Worm (Caenorhabditis elegans) whole organism, late embryonic: ENCODE data around the gene C49C3.20.

Source experiments
- C08G9.2 ChIP-seq: sonication (generic microtip); optimal IDR thresholded peaks from 2 replicates; lab custom pipeline; 2016; ENCODE audit warnings: mild to moderate bottlenecking, missing genetic modification characterization, moderate library complexity, missing compliant biosample characterization
- F13H6.1 ChIP-seq: sonication (generic microtip); optimal IDR thresholded peaks from 2 replicates; lab custom pipeline; 2016; ENCODE audit warnings: missing genetic modification characterization, missing compliant biosample characterization
- ceh-9 ChIP-seq: sonication (generic microtip); optimal IDR thresholded peaks from 2 replicates; lab custom pipeline; 2016; ENCODE audit warnings: mild to moderate bottlenecking, missing genetic modification characterization, inconsistent platforms, missing compliant biosample characterization
- dve-1 ChIP-seq: sonication (generic microtip); optimal IDR thresholded peaks from 2 replicates; lab custom pipeline; 2017; ENCODE audit warnings: antibody characterized with exemption, mild to moderate bottlenecking, missing genetic modification characterization, missing compliant biosample characterization
- fkh-10 ChIP-seq: fragments of 150-350 bp; optimal IDR thresholded peaks from 2 replicates; lab custom pipeline; 2014; ENCODE audit warnings: missing biosample characterization, missing genetic modification reagents, missing genetic modification characterization
- hlh-15 ChIP-seq: sonication (generic microtip); optimal IDR thresholded peaks from 2 replicates; lab custom pipeline; 2016; ENCODE audit warnings: missing genetic modification characterization, missing compliant biosample characterization
- hlh-30 ChIP-seq: sonication (generic microtip); optimal IDR thresholded peaks from 2 replicates; lab custom pipeline; 2017; ENCODE audit warnings: antibody characterized with exemption, missing genetic modification characterization, missing compliant biosample characterization; ENCODE audit not compliant: insufficient read depth
- pha-4 ChIP-seq: fragments of 150-350 bp; optimal IDR thresholded peaks from 2 replicates; lab custom pipeline; 2018; ENCODE audit warnings: missing biosample characterization, missing genetic modification reagents, missing genetic modification characterization
- sox-4 ChIP-seq: sonication (generic microtip); optimal IDR thresholded peaks from 2 replicates; lab custom pipeline; 2017; ENCODE audit warnings: mild to moderate bottlenecking, missing genetic modification characterization, inconsistent platforms, missing compliant biosample characterization
- tbx-2 ChIP-seq: sonication (generic microtip); optimal IDR thresholded peaks from 2 replicates; lab custom pipeline; 2016; ENCODE audit warnings: missing genetic modification characterization, missing compliant biosample characterization
- unc-3 ChIP-seq, 2 experiments: fragments of 200-800 bp in 1 of 2; sonication (Bioruptor generic) in 1 of 2; sonication (generic microtip) in 1 of 2; conservative IDR thresholded peaks in 1 of 2; optimal IDR thresholded peaks in 1 of 2; 2 replicates each; pipeline versions ENCODE4 v1.3.6 to Lab custom; 2016 to 2022; ENCODE audit warnings: missing compliant biosample characterization in 2 of 2, missing genetic modification characterization in 2 of 2, missing genetic modification reagents in 1 of 2
- unc-55 ChIP-seq: sonication (generic microtip); optimal IDR thresholded peaks from 2 replicates; lab custom pipeline; 2017; ENCODE audit warnings: missing biosample characterization, missing genetic modification reagents, missing genetic modification characterization

- no peak for TF ChIP-seq sox-4 (tag; lab: Kevin White, UChicago)
- no peak for TF ChIP-seq fkh-10 (GFP tag; lab: Kevin White, UChicago)
- no peak for TF ChIP-seq ceh-9
- no peak for TF ChIP-seq hlh-15 (tag; lab: Kevin White, UChicago)
- TF ChIP-seq unc-55 (GFP tag; lab: Kevin White, UChicago) = no peak
- TF ChIP-seq pha-4 (tag; lab: Kevin White, UChicago) = no peak
- TF ChIP-seq unc-3 (GFP tag; conservative IDR thresholded peaks at IDR 0.05; lab: Robert Waterston, UW) = no peak
- TF ChIP-seq unc-3 (tag; optimal IDR thresholded peaks at IDR 0.05; lab: Kevin White, UChicago) = no peak
- no peak for TF ChIP-seq C08G9.2 (tag; lab: Kevin White, UChicago)
- no peak for TF ChIP-seq F13H6.1
- no peak for TF ChIP-seq hlh-30
- no peak for TF ChIP-seq tbx-2 (tag; lab: Kevin White, UChicago)
- no peak for TF ChIP-seq dve-1 (tag; lab: Kevin White, UChicago)
Measured at ce11 chrIV:17293068-17293467, 23.2 kb downstream of the C49C3.20 start.
